Fruit fly (Drosophila melanogaster) whole organism, embryonic: ENCODE data around the gene CG5909.

Source experiments
- Adf1 ChIP-seq: fragments of 200-800 bp; sonication (Bioruptor generic); IDR thresholded peaks from 2 replicates; pipeline ENCODE4 v1.3.6; 2022; ENCODE audit warnings: missing biosample characterization, missing genetic modification characterization
- B-H2 ChIP-seq: fragments of 200-800 bp; sonication (Bioruptor generic); optimal IDR thresholded peaks from 2 replicates; lab custom pipeline; 2018; ENCODE audit warnings: missing biosample characterization, mild to moderate bottlenecking, missing genetic modification characterization
- CG10543 ChIP-seq: fragments of 200-800 bp; sonication (Bioruptor generic); optimal IDR thresholded peaks from 3 replicates; lab custom pipeline; 2017; ENCODE audit warnings: missing biosample characterization, mild to moderate bottlenecking, missing genetic modification characterization, moderate library complexity
- CG11504 ChIP-seq: fragments of 200-800 bp; sonication (Bioruptor generic); optimal IDR thresholded peaks from 3 replicates; lab custom pipeline; 2019; ENCODE audit warnings: missing biosample characterization, mild to moderate bottlenecking, missing genetic modification characterization, moderate library complexity
- CG12659 ChIP-seq: fragments of 200-800 bp; sonication (Bioruptor generic); optimal IDR thresholded peaks from 3 replicates; lab custom pipeline; 2017; ENCODE audit warnings: mild to moderate bottlenecking, missing biosample characterization, missing genetic modification reagents, missing genetic modification characterization
- CG12769 ChIP-seq: fragments of 200-800 bp; sonication (Bioruptor generic); optimal IDR thresholded peaks from 2 replicates; lab custom pipeline; 2019; ENCODE audit warnings: missing biosample characterization, mild to moderate bottlenecking, missing genetic modification characterization, moderate library complexity
- CG13624 ChIP-seq: fragments of 200-800 bp; sonication (Bioruptor generic); optimal IDR thresholded peaks from 2 replicates; lab custom pipeline; 2016; ENCODE audit warnings: missing biosample characterization, missing genetic modification characterization
- CG14014 ChIP-seq: fragments of 200-800 bp; sonication (Bioruptor generic); IDR thresholded peaks from 2 replicates; pipeline ENCODE4 v1.3.6; 2022; ENCODE audit warnings: missing biosample characterization, missing genetic modification characterization
- CG15269 ChIP-seq: fragments of 200-800 bp; sonication (Bioruptor generic); optimal IDR thresholded peaks from 2 replicates; lab custom pipeline; 2018; ENCODE audit warnings: missing biosample characterization, mild to moderate bottlenecking, missing genetic modification characterization, moderate library complexity
- CG18599 ChIP-seq: fragments of 200-800 bp; sonication (Bioruptor generic); optimal IDR thresholded peaks from 3 replicates; lab custom pipeline; 2017; ENCODE audit warnings: missing biosample characterization, missing genetic modification characterization, mild to moderate bottlenecking, moderate library complexity, missing genetic modification reagents
- CG18619 ChIP-seq: fragments of 200-800 bp; sonication (Bioruptor generic); optimal IDR thresholded peaks from 3 replicates; lab custom pipeline; 2017; ENCODE audit warnings: missing biosample characterization, mild to moderate bottlenecking, missing genetic modification characterization
- CG2120 ChIP-seq: fragments of 200-800 bp; sonication (Bioruptor generic); optimal IDR thresholded peaks from 3 replicates; lab custom pipeline; 2016; ENCODE audit warnings: missing biosample characterization, missing genetic modification characterization
- CG2678 ChIP-seq: fragments of 200-800 bp; sonication (Bioruptor generic); optimal IDR thresholded peaks from 3 replicates; lab custom pipeline; 2019; ENCODE audit warnings: missing biosample characterization, mild to moderate bottlenecking, missing genetic modification characterization, moderate library complexity
- CG34422 ChIP-seq: fragments of 200-800 bp; sonication (Bioruptor generic); IDR thresholded peaks from 3 replicates; pipeline ENCODE4 v1.3.6; 2022; ENCODE audit warnings: missing biosample characterization, missing genetic modification characterization
- CG6272 ChIP-seq: fragments of 200-800 bp; sonication (Bioruptor generic); IDR thresholded peaks from 2 replicates; pipeline ENCODE4 v1.3.6; 2022; ENCODE audit warnings: missing biosample characterization, missing genetic modification characterization
- CG8290 ChIP-seq, 3 experiments: fragments of 200-800 bp; sonication (Bioruptor generic); optimal IDR thresholded peaks; 2 replicates each; lab custom pipeline; 2016 to 2019; ENCODE audit warnings: missing biosample characterization in 3 of 3, missing genetic modification characterization in 3 of 3, mild to moderate bottlenecking in 2 of 3, moderate library complexity in 1 of 3
- CG8765 ChIP-seq: fragments of 200-800 bp; sonication (Bioruptor generic); IDR thresholded peaks from 2 replicates; pipeline ENCODE4 v1.3.6; 2022; ENCODE audit warnings: missing biosample characterization, missing genetic modification characterization
- Dref ChIP-seq: fragments of 200-800 bp; sonication (Bioruptor generic); IDR thresholded peaks from 2 replicates; pipeline ENCODE4 v1.3.6; 2022; ENCODE audit warnings: missing biosample characterization, missing genetic modification characterization
- ERR ChIP-seq: fragments of 200-800 bp; sonication (Bioruptor generic); optimal IDR thresholded peaks from 2 replicates; lab custom pipeline; 2016; ENCODE audit warnings: missing biosample characterization, missing genetic modification characterization
- Gug ChIP-seq: fragments of 200-800 bp; sonication (Bioruptor generic); IDR thresholded peaks from 4 replicates; pipeline ENCODE4 v1.3.6; 2022; ENCODE audit warnings: missing biosample characterization, missing genetic modification characterization
- Hand ChIP-seq: fragments of 200-800 bp; sonication (Bioruptor generic); optimal IDR thresholded peaks from 2 replicates; lab custom pipeline; 2017; ENCODE audit warnings: mild to moderate bottlenecking, missing biosample characterization, missing genetic modification reagents, missing genetic modification characterization
- Hr39 ChIP-seq: fragments of >200 bp; optimal IDR thresholded peaks from 2 replicates; lab custom pipeline; 2017
- Kr ChIP-seq: fragments of 200-800 bp; sonication (Bioruptor generic); optimal IDR thresholded peaks from 2 replicates; lab custom pipeline; 2017; ENCODE audit warnings: missing biosample characterization, mild to moderate bottlenecking, missing genetic modification characterization
- Max ChIP-seq: fragments of 200-800 bp; sonication (Bioruptor generic); optimal IDR thresholded peaks from 2 replicates; lab custom pipeline; 2016; ENCODE audit warnings: missing biosample characterization, mild to moderate bottlenecking, missing genetic modification characterization
- Med ChIP-seq: fragments of 200-800 bp; sonication (Bioruptor generic); peaks from one replicate; lab custom pipeline; 2016; ENCODE audit warnings: missing biosample characterization, missing genetic modification characterization, mild to moderate bottlenecking, inconsistent platforms, moderate library complexity
- Mrtf ChIP-seq: fragments of 200-800 bp; sonication (Bioruptor generic); IDR thresholded peaks from 3 replicates; pipeline ENCODE4 v1.3.6; 2022; ENCODE audit warnings: missing biosample characterization, missing genetic modification characterization
- NFAT ChIP-seq: fragments of 200-800 bp; sonication (Bioruptor generic); IDR thresholded peaks from 2 replicates; pipeline ENCODE4 v1.3.6; 2022; ENCODE audit warnings: missing biosample characterization, missing genetic modification characterization
- Nf-YA ChIP-seq: fragments of 200-800 bp; sonication (Bioruptor generic); IDR thresholded peaks from 2 replicates; pipeline ENCODE4 v1.3.6; 2022; ENCODE audit warnings: missing biosample characterization, missing genetic modification characterization
- Tbp ChIP-seq: fragments of >200 bp; optimal IDR thresholded peaks from 2 replicates; lab custom pipeline; 2018; ENCODE audit warnings: missing biosample characterization, missing genetic modification characterization
- bigmax ChIP-seq: fragments of 200-800 bp; sonication (Bioruptor generic); optimal IDR thresholded peaks from 2 replicates; lab custom pipeline; 2018; ENCODE audit warnings: missing biosample characterization, mild to moderate bottlenecking, missing genetic modification characterization
- cas ChIP-seq: fragments of 200-800 bp; sonication (Bioruptor generic); IDR thresholded peaks from 2 replicates; pipeline ENCODE4 v1.3.6; 2022; ENCODE audit warnings: missing biosample characterization, missing genetic modification characterization
- chinmo ChIP-seq: fragments of 200-800 bp; sonication (Bioruptor generic); IDR thresholded peaks from 4 replicates; pipeline ENCODE4 v1.3.6; 2022; ENCODE audit warnings: missing biosample characterization, missing genetic modification characterization; ENCODE audit not compliant: partially characterized antibody
- croc ChIP-seq: fragments of 200-800 bp; sonication (Bioruptor generic); conservative IDR thresholded peaks from 3 replicates; pipeline ENCODE4 v1.3.6; 2022; ENCODE audit warnings: missing biosample characterization, missing genetic modification characterization
- crol ChIP-seq: fragments of 200-800 bp; sonication (Bioruptor generic); IDR thresholded peaks from 2 replicates; pipeline ENCODE4 v1.3.6; 2022; ENCODE audit warnings: missing biosample characterization, missing genetic modification characterization
- ftz-f1 ChIP-seq: fragments of 200-800 bp; sonication (Bioruptor generic); optimal IDR thresholded peaks from 2 replicates; lab custom pipeline; 2016; ENCODE audit warnings: missing biosample characterization, missing genetic modification characterization
- hbn ChIP-seq: fragments of 200-800 bp; sonication (Bioruptor generic); IDR thresholded peaks from 2 replicates; pipeline ENCODE4 v1.3.6; 2022; ENCODE audit warnings: missing biosample characterization, missing genetic modification characterization; ENCODE audit not compliant: partially characterized antibody
- ind ChIP-seq: fragments of 200-800 bp; sonication (Bioruptor generic); optimal IDR thresholded peaks from 3 replicates; lab custom pipeline; 2016; ENCODE audit warnings: missing biosample characterization, missing genetic modification characterization
- kah ChIP-seq: fragments of 200-800 bp; sonication (Bioruptor generic); optimal IDR thresholded peaks from 2 replicates; lab custom pipeline; 2018; ENCODE audit warnings: missing biosample characterization, mild to moderate bottlenecking, missing genetic modification characterization
- lab ChIP-seq: fragments of 200-800 bp; sonication (Bioruptor generic); optimal IDR thresholded peaks from 3 replicates; lab custom pipeline; 2017; ENCODE audit warnings: missing biosample characterization, missing genetic modification characterization, mild to moderate bottlenecking, moderate library complexity, missing genetic modification reagents
- mirr ChIP-seq: fragments of 200-800 bp; sonication (Bioruptor generic); optimal IDR thresholded peaks from 3 replicates; lab custom pipeline; 2018; ENCODE audit warnings: missing biosample characterization, mild to moderate bottlenecking, missing genetic modification characterization
- otp ChIP-seq: fragments of 200-800 bp; sonication (Bioruptor generic); IDR thresholded peaks from 3 replicates; pipeline ENCODE4, ENCODE4 v1.3.6; 2022; ENCODE audit warnings: missing biosample characterization, missing genetic modification characterization
- ro ChIP-seq: fragments of 200-800 bp; sonication (Bioruptor generic); IDR thresholded peaks from 2 replicates; pipeline ENCODE4 v1.3.6; 2022; ENCODE audit warnings: missing biosample characterization, missing genetic modification characterization
- sd ChIP-seq: fragments of 200-800 bp; sonication (Bioruptor generic); optimal IDR thresholded peaks from 3 replicates; lab custom pipeline; 2018; ENCODE audit warnings: missing biosample characterization, mild to moderate bottlenecking, missing genetic modification characterization, moderate library complexity
- stc ChIP-seq: fragments of 200-800 bp; sonication (Bioruptor generic); IDR thresholded peaks from 2 replicates; pipeline ENCODE4 v1.3.6; 2022; ENCODE audit warnings: missing biosample characterization, missing genetic modification characterization
- vvl ChIP-seq: fragments of 200-800 bp; sonication (Bioruptor generic); IDR thresholded peaks from 2 replicates; pipeline ENCODE4 v1.3.6; 2022; ENCODE audit warnings: missing biosample characterization, missing genetic modification characterization

Gene CG5909

dm6 chr3R:27129580-27130385, 31.2 kb upstream of the CG5909 start (continued):
- TF ChIP-seq stc (GFP tag; lab: Robert Waterston, UW) (peak; percentile 47; the same call in 1 of the 2 replicates), CG12659 (GFP tag; lab: Kevin White, UChicago) (peak; percentile 13), ind (GFP tag; lab: Kevin White, UChicago) (peak; percentile 36), CG8765 (GFP tag; lab: Robert Waterston, UW) (no peak), CG6272 (GFP tag; lab: Robert Waterston, UW) (0 out of 2 replicates have a peak, but pooled peaks have one; percentile 10), vvl (GFP tag; lab: Robert Waterston, UW) (peak; percentile 33; the same call in 1 of the 2 replicates), Mrtf (0 out of 3 replicates have a peak, but pooled peaks have one; percentile 9), CG34422 (GFP tag; lab: Robert Waterston, UW) (0 out of 3 replicates have a peak, but pooled peaks have one; percentile 20), Hand (no peak), Gug (GFP tag; lab: Robert Waterston, UW) (no peak), CG2120 (peak; percentile 64), Nf-YA (GFP tag; lab: Robert Waterston, UW) (no peak), CG14014 (GFP tag; lab: Robert Waterston, UW) (peak; percentile 34; the same call in 1 of the 2 replicates)

dm6 chr3R:27130551-27131161, 30.3 kb upstream of the CG5909 start:
- TF ChIP-seq croc: no peak
- TF ChIP-seq Kr (GFP tag; lab: Kevin White, UChicago): no peak
- peak; percentile 23 for TF ChIP-seq CG15269
- no peak for TF ChIP-seq CG11504 (tag; lab: Kevin White, UChicago)
- TF ChIP-seq Tbp: no peak
- TF ChIP-seq CG18599 (GFP tag; lab: Kevin White, UChicago): no peak
- peak; percentile 45 for TF ChIP-seq Med (GFP tag; lab: Kevin White, UChicago)
- peak; percentile 4 for TF ChIP-seq CG13624 (GFP tag; lab: Kevin White, UChicago)
- TF ChIP-seq CG18619 (GFP tag; lab: Kevin White, UChicago): no peak
- peak; percentile 65 for TF ChIP-seq CG12769
- peak; percentile 19 for TF ChIP-seq mirr (GFP tag; lab: Kevin White, UChicago)
- TF ChIP-seq vvl (GFP tag; lab: Robert Waterston, UW): 0 out of 2 replicates have a peak, but pooled peaks have one; percentile 11
- no peak for TF ChIP-seq kah (GFP tag; lab: Kevin White, UChicago)
- TF ChIP-seq B-H2 (GFP tag; lab: Kevin White, UChicago): peak; percentile 4
- TF ChIP-seq bigmax (GFP tag; lab: Kevin White, UChicago): no peak
- TF ChIP-seq cas: no peak
- no peak for TF ChIP-seq ro
- TF ChIP-seq sd (tag; lab: Kevin White, UChicago): peak; percentile 81
- TF ChIP-seq Max (GFP tag; lab: Kevin White, UChicago): no peak
- TF ChIP-seq Adf1 (GFP tag; lab: Robert Waterston, UW): peak; percentile 36; the same call in 1 of the 2 replicates
- no peak for TF ChIP-seq Hr39 (lab: Kevin White, UChicago)
- 0 out of 3 replicates have a peak, but pooled peaks have one; percentile 17 for TF ChIP-seq otp
- peak; percentile 60; the same call in 2 of the 4 replicates for TF ChIP-seq chinmo (GFP tag; lab: Robert Waterston, UW)
- TF ChIP-seq NFAT: peak; percentile 38; the same call in 1 of the 2 replicates
- peak; percentile 37 for TF ChIP-seq CG10543 (GFP tag; lab: Kevin White, UChicago)
- peak; percentile 63 for TF ChIP-seq ftz-f1 (GFP tag; lab: Kevin White, UChicago)
- no peak for TF ChIP-seq Dref (GFP tag; lab: Robert Waterston, UW)
- TF ChIP-seq CG14014 (GFP tag; lab: Robert Waterston, UW): no peak
- no peak for TF ChIP-seq hbn (GFP tag; lab: Robert Waterston, UW)
- no peak for TF ChIP-seq CG2678 (tag; lab: Kevin White, UChicago)
- TF ChIP-seq lab (GFP tag; lab: Kevin White, UChicago): peak; percentile 11
- TF ChIP-seq ERR: no peak
- no peak for TF ChIP-seq CG8290 (GFP tag; optimal IDR thresholded peaks at IDR 0.05; lab: Kevin White, UChicago)
- TF ChIP-seq CG8290 (tag; optimal IDR thresholded peaks at IDR 0.05; lab: Kevin White, UChicago): peak in 1 of 2 experiments; percentile 22
- peak; percentile 77 for TF ChIP-seq crol (GFP tag; lab: Robert Waterston, UW)
